Worm (Caenorhabditis elegans): ENCODE data around the gene R07A4.4.
A peak's percentile ranks its signal among the peaks of the same experiment; 100 is the strongest.

Gene R07A4.4

ce11 chrX:10769959-10770358, 12.5 kb upstream of the R07A4.4 start:
- TF ChIP-seq aly-2 (tag; optimal IDR thresholded peaks at IDR 0.05), result no peak
- peak; percentile 88 for TF ChIP-seq pha-4 (tag; optimal IDR thresholded peaks at IDR 0.05)

- TF ChIP-seq nhr-76 (tag; optimal IDR thresholded peaks at IDR 0.05) (no peak), nhr-23 (tag; optimal IDR thresholded peaks at IDR 0.05) (peak; percentile 38), elt-1 (tag; optimal IDR thresholded peaks at IDR 0.05) (peak; percentile 98), nhr-28 (tag; optimal IDR thresholded peaks at IDR 0.05) (no peak)
Measured at ce11 chrX:10769232-10769738, 11.8 kb upstream of the R07A4.4 start, which contains the start of gene sma-9. sma-9 (plus strand) TSS chrX:10769282.

- TF ChIP-seq ZK546.5 (tag; optimal IDR thresholded peaks at IDR 0.05) (no peak), nhr-43 (tag; optimal IDR thresholded peaks at IDR 0.05; ENCODE audit: poor library complexity, severe bottlenecking) (no peak), sea-2 (GFP tag; optimal IDR thresholded peaks at IDR 0.05) (no peak), lin-15B (tag; optimal IDR thresholded peaks at IDR 0.05) (no peak), fkh-10 (GFP tag; optimal IDR thresholded peaks at IDR 0.05) (no peak), ama-1 (optimal IDR thresholded peaks at IDR 0.05) (no peak), ztf-4 (tag; optimal IDR thresholded peaks at IDR 0.05) (no peak), nhr-237 (tag; optimal IDR thresholded peaks at IDR 0.05) (no peak), hmg-11 (tag; optimal IDR thresholded peaks at IDR 0.05) (no peak), lin-39 (tag; optimal IDR thresholded peaks at IDR 0.05) (no peak), snpc-4 (tag; optimal IDR thresholded peaks at IDR 0.05) (peak; percentile 63), daf-12 (tag; optimal IDR thresholded peaks at IDR 0.05) (no peak), nhr-67 (tag; optimal IDR thresholded peaks at IDR 0.05) (no peak), nhr-12 (tag; optimal IDR thresholded peaks at IDR 0.05) (no peak), egl-27 (tag; optimal IDR thresholded peaks at IDR 0.05) (no peak), nfya-1 (tag; optimal IDR thresholded peaks at IDR 0.05; ENCODE audit: insufficient read depth) (peak; percentile 43), unc-62 (GFP tag; optimal IDR thresholded peaks at IDR 0.05) (no peak), nhr-25 (tag; optimal IDR thresholded peaks at IDR 0.05) (no peak), ceh-9 (tag; optimal IDR thresholded peaks at IDR 0.05) (no peak), elt-1 (tag; optimal IDR thresholded peaks at IDR 0.05) (peak; percentile 84), fkh-2 (tag; optimal IDR thresholded peaks at IDR 0.05) (no peak), zag-1 (tag; optimal IDR thresholded peaks at IDR 0.05) (no peak), egl-5 (tag; optimal IDR thresholded peaks at IDR 0.05) (no peak), nhr-11 (tag; optimal IDR thresholded peaks at IDR 0.05) (peak; percentile 29)
Measured at ce11 chrX:10768289-10769153, 11.0 kb upstream of the R07A4.4 start.

ce11 chrX:10767669-10768068, 10.2 kb upstream of the R07A4.4 start:
- TF ChIP-seq elt-1 (tag; optimal IDR thresholded peaks at IDR 0.05), result peak; percentile 31
- TF ChIP-seq pha-4 (tag; optimal IDR thresholded peaks at IDR 0.05), result peak; percentile 5
- TF ChIP-seq lsy-12 (tag; optimal IDR thresholded peaks at IDR 0.05), result peak; percentile 16
- TF ChIP-seq elt-2 (tag; optimal IDR thresholded peaks at IDR 0.05), result peak; percentile 21
- TF ChIP-seq nhr-43 (tag; optimal IDR thresholded peaks at IDR 0.05; ENCODE audit: poor library complexity, severe bottlenecking), result no peak
- no peak for TF ChIP-seq sea-2 (GFP tag; optimal IDR thresholded peaks at IDR 0.05)
- peak; percentile 49 for TF ChIP-seq pqm-1 (tag; optimal IDR thresholded peaks at IDR 0.05)
- TF ChIP-seq lin-39 (tag; optimal IDR thresholded peaks at IDR 0.05), result peak; percentile 28
- TF ChIP-seq nfya-1 (tag; optimal IDR thresholded peaks at IDR 0.05; ENCODE audit: insufficient read depth), result peak; percentile 36

ce11 chrX:10766966-10767644, 9.6 kb upstream of the R07A4.4 start:
- TF ChIP-seq ceh-9 (tag; optimal IDR thresholded peaks at IDR 0.05) (no peak), nhr-23 (tag; optimal IDR thresholded peaks at IDR 0.05) (peak; percentile 32), pha-4 (tag; optimal IDR thresholded peaks at IDR 0.05) (peak; percentile 92), elt-1 (tag; optimal IDR thresholded peaks at IDR 0.05) (peak; percentile 62)
